Fruit fly (Drosophila melanogaster) Kc167 (cell line): ENCODE results near the gene eIF3d1.

Source experiments
- Myc ChIP-seq: fragments of >200 bp; optimal IDR thresholded peaks from 2 replicates; lab custom pipeline; 2017; ENCODE audit warnings: missing external identifiers
- h ChIP-seq: fragments of >200 bp; optimal IDR thresholded peaks from 3 replicates; lab custom pipeline; 2018; ENCODE audit warnings: missing external identifiers
- insv ChIP-seq: fragments of >200 bp; optimal IDR thresholded peaks from 3 replicates; lab custom pipeline; 2018; ENCODE audit warnings: missing external identifiers
- psq ChIP-seq: fragments of >200 bp; optimal IDR thresholded peaks from 2 replicates; lab custom pipeline; 2017; ENCODE audit warnings: missing external identifiers
- ttk ChIP-seq: sonication (Bioruptor generic); optimal IDR thresholded peaks from 2 replicates; lab custom pipeline; 2017; ENCODE audit warnings: missing external identifiers

DNA sequence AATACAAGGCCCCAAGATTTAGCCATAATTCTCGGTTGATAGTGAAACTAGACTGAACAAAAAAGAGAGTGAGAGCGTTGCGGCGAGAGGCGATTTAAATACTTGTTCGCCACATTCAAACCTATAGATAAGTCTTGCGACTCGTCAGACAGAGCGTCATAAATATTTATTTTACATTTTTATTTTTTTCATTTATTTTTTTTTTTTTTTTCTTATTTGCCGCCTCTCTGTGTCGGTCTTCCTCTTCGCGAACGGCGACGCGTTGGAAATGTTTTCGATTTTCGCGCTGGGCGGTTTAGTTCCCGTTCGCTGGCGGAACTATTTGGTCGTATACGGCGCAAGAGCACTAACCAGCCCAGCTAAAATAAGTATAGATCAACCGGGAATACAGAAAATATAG is 48.2 kb downstream of the eIF3d1 start:
- TF ChIP-seq insv (lab: Kevin White, UChicago) (no peak), Myc (lab: Kevin White, UChicago) (no peak), psq (lab: Kevin White, UChicago) (no peak), ttk (no peak), h (lab: Kevin White, UChicago) (no peak)
